Worm (Caenorhabditis elegans) whole organism, young adult: ENCODE measurements around the gene cyp-31A5.

Experiments used
- D2030.7 ChIP-seq: fragments of 200-800 bp; sonication (Bioruptor generic); IDR thresholded peaks from 2 replicates; pipeline ENCODE4 v1.3.6; 2022; ENCODE audit warnings: missing genetic modification reagents, missing genetic modification characterization, missing compliant biosample characterization
- K11D2.4 ChIP-seq: fragments of 200-800 bp; sonication (Bioruptor generic); IDR thresholded peaks from 2 replicates; pipeline ENCODE4 v1.3.6; 2022; ENCODE audit warnings: missing genetic modification reagents, missing genetic modification characterization, missing compliant biosample characterization
- aptf-2 ChIP-seq: fragments of 200-800 bp; sonication (Bioruptor generic); conservative IDR thresholded peaks from 2 replicates; pipeline ENCODE4 v1.3.6; 2022; ENCODE audit warnings: missing genetic modification reagents, missing genetic modification characterization, missing compliant biosample characterization
- ceh-100 ChIP-seq: fragments of 200-800 bp; sonication (Bioruptor generic); IDR thresholded peaks from 2 replicates; pipeline ENCODE4 v1.3.6; 2022; ENCODE audit warnings: missing genetic modification reagents, missing genetic modification characterization, missing compliant biosample characterization
- chd-7 ChIP-seq: sonication (generic microtip); optimal IDR thresholded peaks from 2 replicates; lab custom pipeline; 2016; ENCODE audit warnings: mild to moderate bottlenecking, missing genetic modification characterization, moderate library complexity, missing compliant biosample characterization
- dpl-1 ChIP-seq: fragments of 150-350 bp; optimal IDR thresholded peaks from 2 replicates; lab custom pipeline; 2014; ENCODE audit warnings: missing biosample characterization, missing genetic modification reagents, missing genetic modification characterization
- ekl-4 ChIP-seq: fragments of 200-800 bp; sonication (Bioruptor generic); IDR thresholded peaks from 2 replicates; pipeline ENCODE4 v1.3.6; 2022; ENCODE audit warnings: missing genetic modification reagents, missing genetic modification characterization, missing compliant biosample characterization
- let-607 ChIP-seq, 2 experiments: fragments of 200-800 bp in 1 of 2; sonication (Bioruptor generic) in 1 of 2; sonication (generic microtip) in 1 of 2; optimal IDR thresholded peaks; 2 replicates each; lab custom pipeline; 2016 to 2018; ENCODE audit warnings: mild to moderate bottlenecking in 2 of 2, missing compliant biosample characterization in 2 of 2, missing genetic modification characterization in 2 of 2, moderate library complexity in 2 of 2, missing genotype in 1 of 2
- rec-8 ChIP-seq, 2 experiments: sonication (generic microtip); optimal IDR thresholded peaks; 2 replicates each; lab custom pipeline; 2016; ENCODE audit warnings: mild to moderate bottlenecking in 2 of 2, missing genetic modification characterization in 2 of 2, missing genetic modification reagents in 2 of 2, missing genotype in 2 of 2, missing biosample characterization in 1 of 2, missing compliant biosample characterization in 1 of 2, moderate library complexity in 1 of 2
- snpc-1.1 ChIP-seq: sonication (generic microtip); optimal IDR thresholded peaks from 2 replicates; lab custom pipeline; 2017; ENCODE audit warnings: missing genetic modification characterization, mild to moderate bottlenecking, missing compliant biosample characterization, antibody characterized with exemption, moderate library complexity, missing genotype, missing genetic modification reagents; ENCODE audit not compliant: insufficient read depth
- snpc-3.4 ChIP-seq: sonication (generic microtip); optimal IDR thresholded peaks from 2 replicates; lab custom pipeline; 2017; ENCODE audit warnings: missing genetic modification characterization, mild to moderate bottlenecking, missing compliant biosample characterization, antibody characterized with exemption, moderate library complexity, missing genotype, missing genetic modification reagents
- unc-62 ChIP-seq: fragments of 150-350 bp; optimal IDR thresholded peaks from 2 replicates; lab custom pipeline; 2014; ENCODE audit warnings: missing biosample characterization, missing genetic modification reagents, missing genetic modification characterization

DNA sequence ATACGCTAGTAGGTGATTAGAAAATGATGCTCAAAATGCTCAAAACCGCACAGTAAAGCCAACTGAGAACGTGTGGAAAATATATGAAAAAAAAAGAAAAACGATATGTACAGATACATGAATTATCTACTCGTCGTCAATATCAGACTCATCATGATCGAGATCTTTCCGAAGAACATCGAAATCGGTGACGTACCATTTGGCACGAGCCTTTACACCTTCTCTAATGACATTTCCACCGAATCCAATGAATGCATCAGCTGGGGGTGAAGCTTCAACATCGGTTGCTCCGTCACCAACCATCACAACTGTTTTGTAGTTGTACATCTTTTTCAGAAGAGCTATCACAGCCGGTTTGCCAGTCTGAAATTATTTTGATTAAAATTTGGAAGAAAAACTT, 11.9 kb upstream of the cyp-31A5 start:
- TF ChIP-seq snpc-1.1 (tag; lab: Kevin White, UChicago) (no peak), D2030.7 (GFP tag; lab: Robert Waterston, UW) (no peak), dpl-1 (GFP tag; lab: Kevin White, UChicago) (no peak), chd-7 (tag; lab: Kevin White, UChicago) (no peak), K11D2.4 (GFP tag; lab: Robert Waterston, UW) (no peak), ceh-100 (GFP tag; lab: Robert Waterston, UW) (no peak), ekl-4 (GFP tag; lab: Robert Waterston, UW) (no peak), unc-62 (no peak), aptf-2 (GFP tag; lab: Robert Waterston, UW) (no peak), snpc-3.4 (tag; lab: Kevin White, UChicago) (no peak), rec-8 (tag; optimal IDR thresholded peaks at IDR 0.05; lab: Kevin White, UChicago) (no peak), let-607 (tag; optimal IDR thresholded peaks at IDR 0.05; lab: Kevin White, UChicago) (no peak)
